In the genomic region with DNA sequence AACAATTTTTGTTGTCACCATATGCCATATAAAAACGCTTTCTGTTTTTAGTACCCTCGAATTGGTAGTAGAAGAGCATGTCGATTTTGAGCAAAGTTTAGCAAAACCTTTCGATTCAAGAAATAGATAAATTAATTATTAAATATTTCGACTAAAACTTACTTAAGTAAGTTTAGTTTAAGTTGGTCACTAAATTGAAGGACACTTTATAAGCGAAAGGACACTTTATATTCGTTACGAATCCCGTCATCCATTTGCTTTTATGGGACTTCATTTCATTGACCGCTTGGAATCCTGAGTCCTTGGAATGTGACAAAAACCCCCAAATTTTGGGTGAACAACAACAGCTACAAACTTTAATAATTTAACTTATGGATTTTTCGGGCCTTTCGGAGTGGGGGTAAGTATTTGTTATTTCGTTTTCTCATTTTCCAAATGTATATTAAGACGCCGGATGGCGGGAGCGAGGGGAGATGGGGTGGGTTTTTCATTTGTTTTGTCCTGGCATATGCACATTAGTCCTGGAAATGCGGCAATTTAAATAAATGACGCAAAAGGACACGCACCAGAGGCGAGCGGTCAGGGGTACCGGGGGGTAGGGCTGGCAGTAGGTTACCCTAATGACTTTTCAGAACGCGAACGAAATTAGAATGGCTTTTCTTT, we compare ENCODE assay signal across 1 fruit fly cellular context.
TF ChIP-seq lines count a peak whose summit lies in the region.

No protein-coding gene starts in this region.

TF ChIP-seq in whole organism, embryonic, 481 proteins besides CTCF, POLR2A, EP300 and RAD21 (continued from another document):
- TF ChIP-seq Hmr (GFP tag; optimal IDR thresholded peaks at IDR 0.05; lab: Kevin White, UChicago) (peak; percentile 22), Nf-YB (GFP tag; optimal IDR thresholded peaks at IDR 0.05; lab: Kevin White, UChicago) (no peak), tup (GFP tag; optimal IDR thresholded peaks at IDR 0.05; lab: Kevin White, UChicago) (peak; percentile 13), odd (GFP tag; optimal IDR thresholded peaks at IDR 0.05; lab: Kevin White, UChicago) (no peak), Xrp1 (GFP tag; IDR thresholded peaks at IDR 0.05; lab: Robert Waterston, UW) (peak; percentile 76), CG3726 (GFP tag; IDR thresholded peaks at IDR 0.05; lab: Robert Waterston, UW) (0 out of 3 replicates have a peak, but pooled peaks have one; percentile 9), sisA (GFP tag; IDR thresholded peaks at IDR 0.05; lab: Robert Waterston, UW) (peak; percentile 54; the same call in 1 of the 2 replicates), vvl (GFP tag; IDR thresholded peaks at IDR 0.05; lab: Robert Waterston, UW) (peak; percentile 58), slbo (GFP tag; IDR thresholded peaks at IDR 0.05; lab: Robert Waterston, UW) (peak; percentile 44), NC2α (GFP tag; optimal IDR thresholded peaks at IDR 0.05; lab: Kevin White, UChicago) (no peak), Lhr (GFP tag; optimal IDR thresholded peaks at IDR 0.05; lab: Kevin White, UChicago) (no peak), CG3995 (GFP tag; optimal IDR thresholded peaks at IDR 0.05; lab: Kevin White, UChicago) (no peak), CG34422 (GFP tag; IDR thresholded peaks at IDR 0.05; lab: Robert Waterston, UW) (no peak), CG7357 (GFP tag; IDR thresholded peaks at IDR 0.05; lab: Robert Waterston, UW) (no peak), Hey (tag; optimal IDR thresholded peaks at IDR 0.05; lab: Kevin White, UChicago) (no peak), bowl (GFP tag; IDR thresholded peaks at IDR 0.05; lab: Robert Waterston, UW) (no peak), D (optimal IDR thresholded peaks at IDR 0.05; lab: Kevin White, UChicago) (no peak), D (GFP tag; optimal IDR thresholded peaks at IDR 0.05; lab: Kevin White, UChicago) (peak; percentile 32), Fer1 (GFP tag; optimal IDR thresholded peaks at IDR 0.05; lab: Kevin White, UChicago) (peak; percentile 37), twi (tag; optimal IDR thresholded peaks at IDR 0.05; lab: Kevin White, UChicago) (no peak), CrebB (tag; optimal IDR thresholded peaks at IDR 0.05; lab: Kevin White, UChicago) (no peak), CG1233 (GFP tag; optimal IDR thresholded peaks at IDR 0.05; lab: Kevin White, UChicago) (no peak), CG3065 (GFP tag; optimal IDR thresholded peaks at IDR 0.05; lab: Kevin White, UChicago) (no peak), CG13424 (tag; optimal IDR thresholded peaks at IDR 0.05; lab: Kevin White, UChicago) (peak; percentile 3), CG4854 (GFP tag; optimal IDR thresholded peaks at IDR 0.05; lab: Kevin White, UChicago) (no peak), Usf (GFP tag; optimal IDR thresholded peaks at IDR 0.05; lab: Kevin White, UChicago) (no peak), lmd (GFP tag; IDR thresholded peaks at IDR 0.05; lab: Robert Waterston, UW) (0 out of 2 replicates have a peak, but pooled peaks have one; percentile 17), CG4617 (GFP tag; optimal IDR thresholded peaks at IDR 0.05; lab: Kevin White, UChicago; ENCODE audit: borderline replicate concordance) (no peak), tap (tag; optimal IDR thresholded peaks at IDR 0.05; lab: Kevin White, UChicago) (peak; percentile 10), Sry-β (GFP tag; optimal IDR thresholded peaks at IDR 0.05; lab: Kevin White, UChicago) (no peak), gt (GFP tag; IDR thresholded peaks at IDR 0.05; lab: Robert Waterston, UW) (no peak), fd96Cb (tag; optimal IDR thresholded peaks at IDR 0.05; lab: Kevin White, UChicago) (peak; percentile 18), CG34376 (GFP tag; optimal IDR thresholded peaks at IDR 0.05; lab: Kevin White, UChicago) (no peak), CG14860 (GFP tag; IDR thresholded peaks at IDR 0.05; lab: Robert Waterston, UW; ENCODE audit: partially characterized antibody) (no peak), sob (GFP tag; IDR thresholded peaks at IDR 0.05; lab: Robert Waterston, UW) (no peak), Ravus (GFP tag; IDR thresholded peaks at IDR 0.05; lab: Robert Waterston, UW) (no peak), CG3838 (GFP tag; optimal IDR thresholded peaks at IDR 0.05; lab: Kevin White, UChicago) (no peak), trem (tag; optimal IDR thresholded peaks at IDR 0.05; lab: Kevin White, UChicago) (peak; percentile 16), CG9437 (GFP tag; optimal IDR thresholded peaks at IDR 0.05; lab: Kevin White, UChicago) (no peak), Fer2 (tag; optimal IDR thresholded peaks at IDR 0.05; lab: Kevin White, UChicago) (no peak), zfh2 (GFP tag; optimal IDR thresholded peaks at IDR 0.05; lab: Kevin White, UChicago) (no peak), Oaz (GFP tag; IDR thresholded peaks at IDR 0.05; lab: Robert Waterston, UW) (no peak)
